Worm (Caenorhabditis elegans): Measurements from ENCODE around the gene Y47D7A.11.

- TF ChIP-seq nhr-76 (tag; optimal IDR thresholded peaks at IDR 0.05) = no peak
- no peak for TF ChIP-seq lin-13 (GFP tag; optimal IDR thresholded peaks at IDR 0.05)
- no peak for TF ChIP-seq fkh-10 (GFP tag; optimal IDR thresholded peaks at IDR 0.05)
- no peak for TF ChIP-seq daf-12 (tag; optimal IDR thresholded peaks at IDR 0.05)
- no peak for TF ChIP-seq snpc-4 (tag; optimal IDR thresholded peaks at IDR 0.05)
- no peak for TF ChIP-seq pqm-1 (tag; optimal IDR thresholded peaks at IDR 0.05)
Observed at ce11 chrV:4414613-4415071, 13.5 kb downstream of the Y47D7A.11 start, which contains the start of gene grl-5.

Data from whole organism, L4 larva.